Fruit fly (Drosophila melanogaster) whole organism, embryonic: ENCODE data around the gene CG43438.

Source experiments
- Ada2b ChIP-seq: fragments of 200-800 bp; sonication (Bioruptor generic); IDR thresholded peaks from 2 replicates; pipeline ENCODE4 v1.3.6; 2022; ENCODE audit warnings: missing biosample characterization, missing genetic modification characterization
- Atf3 ChIP-seq: fragments of 200-800 bp; sonication (Bioruptor generic); optimal IDR thresholded peaks from 3 replicates; lab custom pipeline; 2016; ENCODE audit warnings: missing biosample characterization, missing genetic modification characterization
- Atf6 ChIP-seq: fragments of 200-800 bp; sonication (Bioruptor generic); IDR thresholded peaks from 2 replicates; pipeline ENCODE4 v1.3.6; 2022; ENCODE audit warnings: missing biosample characterization, missing genetic modification characterization
- Awh ChIP-seq: fragments of 200-800 bp; sonication (Bioruptor generic); IDR thresholded peaks from 2 replicates; pipeline ENCODE4, ENCODE4 v1.3.6; 2022; ENCODE audit warnings: missing biosample characterization, missing genetic modification characterization
- Bdp1 ChIP-seq: fragments of 200-800 bp; sonication (Bioruptor generic); optimal IDR thresholded peaks from 3 replicates; lab custom pipeline; 2016; ENCODE audit warnings: missing biosample characterization, missing genetic modification characterization
- CG10431 ChIP-seq: fragments of 200-800 bp; sonication (Bioruptor generic); optimal IDR thresholded peaks from 3 replicates; lab custom pipeline; 2018; ENCODE audit warnings: missing biosample characterization, mild to moderate bottlenecking, missing genetic modification characterization
- CG12744 ChIP-seq: fragments of 200-800 bp; sonication (Bioruptor generic); optimal IDR thresholded peaks from 2 replicates; lab custom pipeline; 2016; ENCODE audit warnings: missing biosample characterization, missing genetic modification characterization
- CG12769 ChIP-seq: fragments of 200-800 bp; sonication (Bioruptor generic); optimal IDR thresholded peaks from 2 replicates; lab custom pipeline; 2019; ENCODE audit warnings: missing biosample characterization, mild to moderate bottlenecking, missing genetic modification characterization, moderate library complexity
- CG12942 ChIP-seq: fragments of 200-800 bp; sonication (Bioruptor generic); optimal IDR thresholded peaks from 3 replicates; lab custom pipeline; 2016; ENCODE audit warnings: missing biosample characterization, missing genetic modification characterization
- CG15696 ChIP-seq: fragments of 200-800 bp; sonication (Bioruptor generic); optimal IDR thresholded peaks from 2 replicates; lab custom pipeline; 2019; ENCODE audit warnings: missing biosample characterization, mild to moderate bottlenecking, missing genetic modification characterization, moderate library complexity
- CG2712 ChIP-seq: fragments of 200-800 bp; optimal IDR thresholded peaks from 3 replicates; lab custom pipeline; 2019; ENCODE audit warnings: missing biosample characterization, mild to moderate bottlenecking, missing genetic modification characterization, moderate library complexity
- CG30403 ChIP-seq: fragments of 200-800 bp; sonication (Bioruptor generic); optimal IDR thresholded peaks from 3 replicates; lab custom pipeline; 2016; ENCODE audit warnings: missing biosample characterization, missing genetic modification characterization
- CG6654 ChIP-seq: fragments of 200-800 bp; sonication (Bioruptor generic); optimal IDR thresholded peaks from 2 replicates; lab custom pipeline; 2017; ENCODE audit warnings: missing biosample characterization, mild to moderate bottlenecking, missing genetic modification characterization
- CG6683 ChIP-seq: fragments of 200-800 bp; sonication (Bioruptor generic); optimal IDR thresholded peaks from 2 replicates; lab custom pipeline; 2017; ENCODE audit warnings: missing biosample characterization, mild to moderate bottlenecking, missing genetic modification characterization, missing genetic modification reagents
- CG7357 ChIP-seq: fragments of 200-800 bp; sonication (Bioruptor generic); IDR thresholded peaks from 3 replicates; pipeline ENCODE4 v1.3.6; 2022; ENCODE audit warnings: missing biosample characterization, missing genetic modification characterization
- CG7963 ChIP-seq: fragments of 200-800 bp; sonication (Bioruptor generic); IDR thresholded peaks from 3 replicates; pipeline ENCODE4 v1.3.6; 2022; ENCODE audit warnings: missing biosample characterization, missing genetic modification characterization; ENCODE audit not compliant: partially characterized antibody
- CG7987 ChIP-seq: fragments of 200-800 bp; sonication (Bioruptor generic); optimal IDR thresholded peaks from 2 replicates; lab custom pipeline; 2018; ENCODE audit warnings: missing biosample characterization, mild to moderate bottlenecking, missing genetic modification characterization, moderate library complexity
- CG8089 ChIP-seq: fragments of 200-800 bp; sonication (Bioruptor generic); optimal IDR thresholded peaks from 3 replicates; lab custom pipeline; 2016; ENCODE audit warnings: missing biosample characterization, missing genetic modification characterization
- CG9817 ChIP-seq: fragments of 200-800 bp; sonication (Bioruptor generic); optimal IDR thresholded peaks from 2 replicates; lab custom pipeline; 2018; ENCODE audit warnings: missing biosample characterization, mild to moderate bottlenecking, missing genetic modification characterization, moderate library complexity
- CHES-1-like ChIP-seq: fragments of 200-800 bp; sonication (Bioruptor generic); optimal IDR thresholded peaks from 2 replicates; lab custom pipeline; 2016; ENCODE audit warnings: missing biosample characterization, missing genetic modification characterization
- CoRest ChIP-seq: fragments of 200-800 bp; sonication (Bioruptor generic); optimal IDR thresholded peaks from 3 replicates; lab custom pipeline; 2018; ENCODE audit warnings: missing biosample characterization, mild to moderate bottlenecking, missing genetic modification characterization, moderate library complexity
- Dip3 ChIP-seq: fragments of 200-800 bp; sonication (Bioruptor generic); optimal IDR thresholded peaks from 3 replicates; lab custom pipeline; 2016; ENCODE audit warnings: missing biosample characterization, missing genetic modification characterization
- E2f2 ChIP-seq: fragments of 200-800 bp; sonication (Bioruptor generic); IDR thresholded peaks from 2 replicates; pipeline ENCODE4 v1.3.6; 2022; ENCODE audit warnings: missing biosample characterization, missing genetic modification characterization
- Elba2 ChIP-seq: fragments of 200-800 bp; sonication (Bioruptor generic); optimal IDR thresholded peaks from 3 replicates; lab custom pipeline; 2016; ENCODE audit warnings: missing biosample characterization, missing genetic modification characterization
- Gug ChIP-seq: fragments of 200-800 bp; sonication (Bioruptor generic); IDR thresholded peaks from 4 replicates; pipeline ENCODE4 v1.3.6; 2022; ENCODE audit warnings: missing biosample characterization, missing genetic modification characterization
- Hey ChIP-seq: fragments of 200-800 bp; sonication (Bioruptor generic); optimal IDR thresholded peaks from 3 replicates; lab custom pipeline; 2018; ENCODE audit warnings: missing biosample characterization, mild to moderate bottlenecking, missing genetic modification characterization
- Hmr ChIP-seq: fragments of 200-800 bp; sonication (Bioruptor generic); optimal IDR thresholded peaks from 3 replicates; lab custom pipeline; 2017; ENCODE audit warnings: mild to moderate bottlenecking, missing biosample characterization, missing genetic modification reagents, missing genetic modification characterization
- Hr51 ChIP-seq, 2 experiments: fragments of 200-800 bp; sonication (Bioruptor generic); optimal IDR thresholded peaks; 2 replicates in 1 of 2; 3 replicates in 1 of 2; lab custom pipeline; 2016 to 2018; ENCODE audit warnings: missing biosample characterization in 2 of 2, missing genetic modification characterization in 2 of 2, mild to moderate bottlenecking in 1 of 2, moderate library complexity in 1 of 2
- MESR4 ChIP-seq: fragments of 200-800 bp; sonication (Bioruptor generic); optimal IDR thresholded peaks from 2 replicates; lab custom pipeline; 2018; ENCODE audit warnings: missing biosample characterization, mild to moderate bottlenecking, missing genetic modification characterization, moderate library complexity
- MTF-1 ChIP-seq: fragments of 200-800 bp; sonication (Bioruptor generic); optimal IDR thresholded peaks from 2 replicates; lab custom pipeline; 2018; ENCODE audit warnings: missing biosample characterization, mild to moderate bottlenecking, missing genetic modification characterization, borderline replicate concordance
- Meics ChIP-seq: fragments of 200-800 bp; sonication (Bioruptor generic); optimal IDR thresholded peaks from 2 replicates; lab custom pipeline; 2017; ENCODE audit warnings: missing biosample characterization, mild to moderate bottlenecking, missing genetic modification characterization
- Oli ChIP-seq: fragments of 200-800 bp; sonication (Bioruptor generic); optimal IDR thresholded peaks from 2 replicates; lab custom pipeline; 2018; ENCODE audit warnings: missing biosample characterization, mild to moderate bottlenecking, missing genetic modification characterization, moderate library complexity
- Ssrp ChIP-seq: fragments of 200-800 bp; sonication (Bioruptor generic); optimal IDR thresholded peaks from 2 replicates; lab custom pipeline; 2018; ENCODE audit warnings: missing biosample characterization, mild to moderate bottlenecking, missing genetic modification characterization, moderate library complexity
- Xrp1 ChIP-seq: fragments of 200-800 bp; sonication (Bioruptor generic); IDR thresholded peaks from 2 replicates; pipeline ENCODE4 v1.3.6; 2022; ENCODE audit warnings: missing biosample characterization, missing genetic modification characterization
- abd-A ChIP-seq: fragments of 200-800 bp; sonication (Bioruptor generic); optimal IDR thresholded peaks from 3 replicates; lab custom pipeline; 2019; ENCODE audit warnings: missing biosample characterization, mild to moderate bottlenecking, missing genetic modification characterization, moderate library complexity
- ato ChIP-seq: fragments of 200-800 bp; sonication (Bioruptor generic); IDR thresholded peaks from 2 replicates; pipeline ENCODE4 v1.3.6; 2022; ENCODE audit warnings: missing biosample characterization, missing genetic modification characterization; ENCODE audit not compliant: partially characterized antibody
- btn ChIP-seq: fragments of 200-800 bp; sonication (Bioruptor generic); optimal IDR thresholded peaks from 2 replicates; lab custom pipeline; 2016; ENCODE audit warnings: missing biosample characterization, missing genetic modification characterization
- crol ChIP-seq: fragments of 200-800 bp; sonication (Bioruptor generic); IDR thresholded peaks from 2 replicates; pipeline ENCODE4 v1.3.6; 2022; ENCODE audit warnings: missing biosample characterization, missing genetic modification characterization
- dmrt11E ChIP-seq: fragments of 200-800 bp; sonication (Bioruptor generic); optimal IDR thresholded peaks from 3 replicates; lab custom pipeline; 2018; ENCODE audit warnings: missing biosample characterization, mild to moderate bottlenecking, missing genetic modification characterization, moderate library complexity
- dpn ChIP-seq, 2 experiments: fragments of 200-800 bp; sonication (Bioruptor generic); optimal IDR thresholded peaks; 3 replicates each; lab custom pipeline; 2016; ENCODE audit warnings: missing biosample characterization in 2 of 2, missing genetic modification characterization in 2 of 2
- ems ChIP-seq: fragments of 200-800 bp; sonication (Bioruptor generic); optimal IDR thresholded peaks from 3 replicates; lab custom pipeline; 2016; ENCODE audit warnings: missing biosample characterization, missing genetic modification characterization
- fd3F ChIP-seq: fragments of 200-800 bp; sonication (Bioruptor generic); optimal IDR thresholded peaks from 2 replicates; lab custom pipeline; 2018; ENCODE audit warnings: missing biosample characterization, mild to moderate bottlenecking, missing genetic modification characterization, moderate library complexity
- gfzf ChIP-seq: fragments of 200-800 bp; sonication (Bioruptor generic); optimal IDR thresholded peaks from 2 replicates; lab custom pipeline; 2016; ENCODE audit warnings: missing biosample characterization, mild to moderate bottlenecking, missing genetic modification characterization, moderate library complexity
- nmo ChIP-seq: fragments of 200-800 bp; sonication (Bioruptor generic); optimal IDR thresholded peaks from 2 replicates; lab custom pipeline; 2018; ENCODE audit warnings: missing biosample characterization, mild to moderate bottlenecking, missing genetic modification characterization, moderate library complexity
- pzg ChIP-seq: fragments of 200-800 bp; sonication (Bioruptor generic); optimal IDR thresholded peaks from 3 replicates; lab custom pipeline; 2018; ENCODE audit warnings: missing biosample characterization, mild to moderate bottlenecking, missing genetic modification characterization, moderate library complexity
- sisA ChIP-seq: fragments of 200-800 bp; sonication (Bioruptor generic); IDR thresholded peaks from 2 replicates; pipeline ENCODE4 v1.3.6; 2022; ENCODE audit warnings: missing biosample characterization, missing genetic modification characterization
- sna ChIP-seq: fragments of 200-800 bp; sonication (Bioruptor generic); IDR thresholded peaks from 2 replicates; pipeline ENCODE4 v1.3.6; 2022; ENCODE audit warnings: missing biosample characterization, missing genetic modification characterization; ENCODE audit not compliant: partially characterized antibody
- ssp ChIP-seq: fragments of 200-800 bp; sonication (Bioruptor generic); IDR thresholded peaks from 2 replicates; pipeline ENCODE4 v1.3.6; 2022; ENCODE audit warnings: missing biosample characterization, missing genetic modification characterization
- tll ChIP-seq, 2 experiments: fragments of 200-800 bp in 1 of 2; fragments of >200 bp in 1 of 2; sonication (Bioruptor generic) in 1 of 2; optimal IDR thresholded peaks; 2 replicates each; lab custom pipeline; 2017 to 2019; ENCODE audit warnings: missing biosample characterization in 2 of 2, missing genetic modification characterization in 2 of 2, mild to moderate bottlenecking in 1 of 2, moderate library complexity in 1 of 2
- tup ChIP-seq: fragments of 200-800 bp; sonication (Bioruptor generic); optimal IDR thresholded peaks from 2 replicates; lab custom pipeline; 2016; ENCODE audit warnings: missing biosample characterization, mild to moderate bottlenecking, missing genetic modification characterization, moderate library complexity

The CG43438 gene

DNA sequence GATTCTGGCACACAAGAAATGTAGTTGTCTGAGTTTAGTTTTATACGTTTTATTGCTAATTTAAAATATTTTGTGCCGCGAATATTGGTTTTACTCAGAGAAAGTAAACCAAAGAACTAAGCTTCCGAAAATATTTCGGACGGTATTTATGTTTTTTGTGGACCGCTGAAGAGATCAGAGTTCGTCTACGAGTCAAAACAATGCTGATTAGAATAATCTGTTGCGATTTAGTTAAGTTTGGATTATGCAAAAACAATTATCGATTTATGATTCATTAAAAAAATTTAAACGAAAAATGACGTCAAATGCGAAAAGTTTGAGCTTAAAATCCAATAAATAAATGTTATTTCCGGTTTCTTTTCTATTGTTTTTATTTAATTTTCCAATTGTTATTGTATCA is 13.3 kb upstream of the CG43438 start, which contains the start of gene CG43153:
CG43153 (minus strand) TSS at position 101 of the 400 bp plus-strand sequence.
- no peak for TF ChIP-seq MESR4
- no peak for TF ChIP-seq CG12769 (tag; lab: Kevin White, UChicago)
- no peak for TF ChIP-seq gfzf (GFP tag; lab: Kevin White, UChicago)
- TF ChIP-seq CG10431 (GFP tag; lab: Kevin White, UChicago) = no peak
- TF ChIP-seq CG7987 (GFP tag; lab: Kevin White, UChicago) = no peak
- TF ChIP-seq CG9817 = no peak
- no peak for TF ChIP-seq CHES-1-like (GFP tag; lab: Kevin White, UChicago)
- no peak for TF ChIP-seq CG12942 (GFP tag; lab: Kevin White, UChicago)
- TF ChIP-seq Atf6 = no peak
- no peak for TF ChIP-seq Xrp1
- TF ChIP-seq Ssrp (tag; lab: Kevin White, UChicago) = no peak
- TF ChIP-seq pzg (GFP tag; lab: Kevin White, UChicago) = no peak
- TF ChIP-seq CG12744 = no peak
- TF ChIP-seq fd3F (GFP tag; lab: Kevin White, UChicago) = no peak
- no peak for TF ChIP-seq CG7357
- TF ChIP-seq Gug = no peak

DNA sequence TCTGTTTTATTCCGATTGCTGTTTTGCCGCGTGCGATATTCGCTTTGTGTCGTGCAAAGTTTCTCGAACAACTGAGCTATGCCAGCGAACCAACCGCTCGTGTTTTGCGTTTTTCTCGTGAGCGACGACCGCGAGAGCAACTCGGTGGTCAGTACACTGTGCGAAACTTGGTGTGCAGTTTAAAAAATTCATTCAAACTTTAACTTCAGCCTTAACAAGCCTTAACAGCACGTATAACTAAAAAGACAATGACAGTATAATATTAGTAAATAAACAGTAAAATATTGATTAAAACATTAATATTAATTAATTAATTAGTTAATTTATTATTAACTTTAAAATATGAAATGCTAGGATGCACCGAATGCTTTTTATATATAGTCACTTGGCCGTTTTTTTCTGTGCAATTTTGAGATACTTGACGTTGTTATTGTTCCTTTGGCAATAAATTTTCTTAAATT is 7.8 kb upstream of the CG43438 start, which contains the start of gene CG31705:
CG31705 (minus strand) TSS at position 77 of the 461 bp plus-strand sequence.
- peak in 1 of 2 experiments; percentile 53 for TF ChIP-seq Hr51 (GFP tag; optimal IDR thresholded peaks at IDR 0.05; lab: Kevin White, UChicago)
- peak; percentile 30 to 34 for TF ChIP-seq dpn (GFP tag; optimal IDR thresholded peaks at IDR 0.05; lab: Kevin White, UChicago)
- no peak for TF ChIP-seq E2f2 (GFP tag; lab: Robert Waterston, UW)
- TF ChIP-seq tll (GFP tag; optimal IDR thresholded peaks at IDR 0.05; lab: Kevin White, UChicago) = no peak
- TF ChIP-seq Hmr (GFP tag; lab: Kevin White, UChicago) = peak; percentile 73
- peak; percentile 30; the same call in 1 of the 2 replicates for TF ChIP-seq sisA (GFP tag; lab: Robert Waterston, UW)
- no peak for TF ChIP-seq crol (GFP tag; lab: Robert Waterston, UW)
- no peak for TF ChIP-seq Dip3
- peak; percentile 50 for TF ChIP-seq nmo (GFP tag; lab: Kevin White, UChicago)
- peak; percentile 50 for TF ChIP-seq CG30403
- no peak for TF ChIP-seq CG8089 (GFP tag; lab: Kevin White, UChicago)
- no peak for TF ChIP-seq CG15696 (tag; lab: Kevin White, UChicago)
- no peak for TF ChIP-seq Awh
- peak; percentile 79 for TF ChIP-seq Meics (GFP tag; lab: Kevin White, UChicago)
- TF ChIP-seq Oli (tag; lab: Kevin White, UChicago) = peak; percentile 63
- peak; percentile 43 for TF ChIP-seq CG6654
- no peak for TF ChIP-seq MTF-1 (GFP tag; lab: Kevin White, UChicago)
- no peak for TF ChIP-seq ems (GFP tag; lab: Kevin White, UChicago)
- no peak for TF ChIP-seq ato (GFP tag; lab: Robert Waterston, UW)
- TF ChIP-seq abd-A = no peak
- TF ChIP-seq CG6683 (GFP tag; lab: Kevin White, UChicago) = no peak
- TF ChIP-seq Bdp1 = no peak
- peak; percentile 48; the same call in 1 of the 2 replicates for TF ChIP-seq Ada2b (GFP tag; lab: Robert Waterston, UW)
- TF ChIP-seq Elba2 (GFP tag; lab: Kevin White, UChicago) = no peak
- no peak for TF ChIP-seq btn (GFP tag; lab: Kevin White, UChicago)
- TF ChIP-seq CoRest (tag; lab: Kevin White, UChicago) = peak; percentile 64
- no peak for TF ChIP-seq ssp (GFP tag; lab: Robert Waterston, UW)
- no peak for TF ChIP-seq Hey (tag; lab: Kevin White, UChicago)
- TF ChIP-seq CG7963 (GFP tag; lab: Robert Waterston, UW) = no peak
- no peak for TF ChIP-seq sna (GFP tag; lab: Robert Waterston, UW)
- no peak for TF ChIP-seq Atf3 (GFP tag; lab: Kevin White, UChicago)
- TF ChIP-seq tup (GFP tag; lab: Kevin White, UChicago) = no peak
- no peak for TF ChIP-seq dmrt11E
- TF ChIP-seq CG2712 (tag; lab: Kevin White, UChicago) = no peak
